Worm (Caenorhabditis elegans) whole organism, L4 larva: Measurements from ENCODE around the gene C18H2.5.
A peak's percentile ranks its signal among the peaks of the same experiment; 100 is the strongest.

Source experiments
- F49E8.2 ChIP-seq: sonication (generic microtip); optimal IDR thresholded peaks from 2 replicates; lab custom pipeline; 2016; ENCODE audit warnings: missing compliant biosample characterization, mild to moderate bottlenecking, missing genetic modification characterization, borderline replicate concordance
- Y5F2A.4 ChIP-seq: fragments of 200-800 bp; sonication (Bioruptor generic); optimal IDR thresholded peaks from 2 replicates; lab custom pipeline; 2018; ENCODE audit warnings: mild to moderate bottlenecking, missing genetic modification characterization, missing compliant biosample characterization
- ZK337.2 ChIP-seq: fragments of 200-800 bp; sonication (Bioruptor generic); IDR thresholded peaks from 2 replicates; pipeline ENCODE4 v1.3.6; 2022; ENCODE audit warnings: missing genetic modification reagents, missing genetic modification characterization, missing compliant biosample characterization
- ZK546.5 ChIP-seq, 2 experiments: sonication (generic microtip); optimal IDR thresholded peaks; 2 replicates each; lab custom pipeline; 2017; ENCODE audit warnings: missing biosample characterization in 2 of 2, missing genetic modification characterization in 2 of 2
- ama-1 ChIP-seq: fragments of 150-350 bp; optimal IDR thresholded peaks from 2 replicates; lab custom pipeline; 2014; ENCODE audit warnings: inconsistent platforms, mixed read lengths
- ceh-32 ChIP-seq: sonication (generic microtip); optimal IDR thresholded peaks from 2 replicates; lab custom pipeline; 2016; ENCODE audit warnings: mild to moderate bottlenecking, missing genetic modification characterization, missing compliant biosample characterization; ENCODE audit not compliant: poor library complexity
- ceh-44 ChIP-seq: fragments of 200-800 bp; sonication (Bioruptor generic); IDR thresholded peaks from 2 replicates; pipeline ENCODE4 v1.3.6; 2022; ENCODE audit warnings: missing genetic modification reagents, missing genetic modification characterization, missing compliant biosample characterization
- ces-1 ChIP-seq: fragments of 150-350 bp; sonication (generic microtip); optimal IDR thresholded peaks from 4 replicates; lab custom pipeline; 2014; ENCODE audit warnings: missing biosample characterization, missing genetic modification reagents, missing genetic modification characterization
- daf-19 ChIP-seq: fragments of 200-800 bp; sonication (Bioruptor generic); conservative IDR thresholded peaks from 2 replicates; pipeline ENCODE4 v1.3.6; 2022; ENCODE audit warnings: missing genetic modification characterization, missing compliant biosample characterization
- daf-8 ChIP-seq: fragments of 200-800 bp; sonication (Bioruptor generic); IDR thresholded peaks from 2 replicates; pipeline ENCODE4 v1.3.6; 2022; ENCODE audit warnings: missing genetic modification characterization, missing compliant biosample characterization
- dpl-1 ChIP-seq: fragments of 150-350 bp; optimal IDR thresholded peaks from 2 replicates; lab custom pipeline; 2014; ENCODE audit warnings: missing biosample characterization, missing genetic modification reagents, missing genetic modification characterization
- gei-8 ChIP-seq: fragments of 200-800 bp; sonication (Bioruptor generic); optimal IDR thresholded peaks from 2 replicates; lab custom pipeline; 2018; ENCODE audit warnings: mild to moderate bottlenecking, missing genetic modification characterization, missing compliant biosample characterization
- hif-1 ChIP-seq, 2 experiments: sonication (generic microtip); optimal IDR thresholded peaks; 2 replicates each; lab custom pipeline; 2016 to 2017; ENCODE audit warnings: missing compliant biosample characterization in 2 of 2, missing genetic modification characterization in 2 of 2, missing genetic modification reagents in 2 of 2, missing genotype in 2 of 2, mild to moderate bottlenecking in 1 of 2
- hlh-11 ChIP-seq: fragments of 200-800 bp; sonication (Bioruptor generic); optimal IDR thresholded peaks from 2 replicates; lab custom pipeline; 2018; ENCODE audit warnings: mild to moderate bottlenecking, missing genetic modification characterization, missing compliant biosample characterization
- lin-1 ChIP-seq: fragments of 200-800 bp; sonication (Bioruptor generic); IDR thresholded peaks from 2 replicates; pipeline ENCODE4 v1.3.6; 2022; ENCODE audit warnings: missing genetic modification reagents, missing genetic modification characterization, missing compliant biosample characterization
- lin-13 ChIP-seq: fragments of 150-350 bp; optimal IDR thresholded peaks from 2 replicates; lab custom pipeline; 2014; ENCODE audit warnings: missing biosample characterization, missing genetic modification reagents, missing genetic modification characterization
- lin-15B ChIP-seq: fragments of 150-350 bp; sonication (generic microtip); optimal IDR thresholded peaks from 3 replicates; lab custom pipeline; 2014; ENCODE audit warnings: missing biosample characterization, missing genetic modification characterization
- lin-38 ChIP-seq: fragments of 200-800 bp; sonication (Bioruptor generic); IDR thresholded peaks from 2 replicates; pipeline ENCODE4 v1.3.6; 2022; ENCODE audit warnings: missing genetic modification reagents, missing genetic modification characterization, missing compliant biosample characterization
- lin-39 ChIP-seq: fragments of 150-350 bp; optimal IDR thresholded peaks from 2 replicates; lab custom pipeline; 2014; ENCODE audit warnings: missing biosample characterization, missing genetic modification reagents, missing genetic modification characterization
- mdl-1 ChIP-seq, 2 experiments: fragments of 150-350 bp in 1 of 2; sonication (generic microtip) in 1 of 2; optimal IDR thresholded peaks; 2 replicates each; lab custom pipeline; 2014 to 2017; ENCODE audit warnings: missing biosample characterization in 2 of 2, missing genetic modification characterization in 2 of 2
- mdt-29 ChIP-seq: fragments of 200-800 bp; sonication (Bioruptor generic); IDR thresholded peaks from 2 replicates; pipeline ENCODE4 v1.3.6; 2022; ENCODE audit warnings: missing genetic modification reagents, missing genetic modification characterization, missing compliant biosample characterization
- mep-1 ChIP-seq: fragments of 150-350 bp; sonication (generic microtip); optimal IDR thresholded peaks from 3 replicates; lab custom pipeline; 2014; ENCODE audit warnings: missing biosample characterization, missing genetic modification characterization
- mxl-2 ChIP-seq: fragments of 200-800 bp; sonication (Bioruptor generic); conservative IDR thresholded peaks from 2 replicates; pipeline ENCODE4 v1.3.6; 2022; ENCODE audit warnings: missing genetic modification reagents, missing genetic modification characterization, missing compliant biosample characterization
- mxl-3 ChIP-seq: fragments of 200-800 bp; sonication (Bioruptor generic); optimal IDR thresholded peaks from 2 replicates; lab custom pipeline; 2018; ENCODE audit warnings: mild to moderate bottlenecking, missing genetic modification characterization, missing compliant biosample characterization
- nhr-102 ChIP-seq: sonication (generic microtip); optimal IDR thresholded peaks from 2 replicates; lab custom pipeline; 2016; ENCODE audit warnings: mild to moderate bottlenecking, missing genetic modification characterization, moderate library complexity, missing compliant biosample characterization
- nhr-237 ChIP-seq: sonication (generic microtip); optimal IDR thresholded peaks from 2 replicates; lab custom pipeline; 2017; ENCODE audit warnings: missing biosample characterization, missing genetic modification characterization
- nhr-28 ChIP-seq: fragments of 150-350 bp; optimal IDR thresholded peaks from 2 replicates; lab custom pipeline; 2014; ENCODE audit warnings: missing biosample characterization, missing genetic modification characterization
- nhr-41 ChIP-seq: fragments of 200-800 bp; sonication (Bioruptor generic); IDR thresholded peaks from 2 replicates; pipeline ENCODE4 v1.3.6; 2022; ENCODE audit warnings: missing genetic modification reagents, missing genetic modification characterization, missing compliant biosample characterization
- nhr-42 ChIP-seq: fragments of 200-800 bp; sonication (Bioruptor generic); IDR thresholded peaks from 2 replicates; pipeline ENCODE4 v1.3.6; 2022; ENCODE audit warnings: missing genetic modification characterization, missing compliant biosample characterization
- php-3 ChIP-seq: fragments of 200-800 bp; sonication (Bioruptor generic); IDR thresholded peaks from 2 replicates; pipeline ENCODE4 v1.3.6; 2022; ENCODE audit warnings: missing genetic modification reagents, missing genetic modification characterization, missing compliant biosample characterization
- saeg-2 ChIP-seq: fragments of 200-800 bp; sonication (Bioruptor generic); IDR thresholded peaks from 2 replicates; pipeline ENCODE4 v1.3.6; 2022; ENCODE audit warnings: missing genetic modification reagents, missing genetic modification characterization, missing compliant biosample characterization
- unc-62 ChIP-seq, 3 experiments: fragments of 150-350 bp in 1 of 3; sonication (generic microtip); optimal IDR thresholded peaks in 2 of 3; peaks in 1 of 3; 1 replicate in 1 of 3; 2 replicates in 2 of 3; lab custom pipeline; 2014 to 2017; ENCODE audit warnings: missing biosample characterization in 3 of 3, missing genetic modification characterization in 3 of 3, missing genetic modification reagents in 3 of 3, missing genotype in 1 of 3
- zfp-3 ChIP-seq: fragments of 200-800 bp; sonication (Bioruptor generic); conservative IDR thresholded peaks from 2 replicates; pipeline ENCODE4 v1.3.6; 2022; ENCODE audit warnings: missing genetic modification reagents, missing genetic modification characterization, missing compliant biosample characterization
- ztf-7 ChIP-seq: fragments of 150-350 bp; optimal IDR thresholded peaks from 2 replicates; lab custom pipeline; 2014; ENCODE audit warnings: missing biosample characterization, missing genetic modification characterization

The C18H2.5 gene

DNA sequence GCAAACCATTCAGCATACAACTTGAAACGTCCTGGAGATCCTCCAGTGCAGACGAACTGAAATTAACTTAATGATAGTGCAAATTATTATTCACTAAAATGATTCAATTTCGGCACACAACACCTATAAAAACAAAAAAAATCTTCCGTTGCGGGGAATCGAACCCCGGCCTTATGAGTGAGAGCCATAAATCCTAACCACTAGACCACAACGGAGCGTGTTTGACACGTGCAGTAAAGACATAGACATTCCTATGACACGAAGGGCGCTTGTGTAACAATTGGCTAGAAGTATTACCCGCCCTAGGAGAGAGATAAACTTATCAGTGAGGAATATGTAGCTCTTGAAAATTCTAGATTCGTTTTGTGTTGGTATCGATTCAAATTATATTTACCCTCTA, 52.2 kb downstream of the C18H2.5 start (continued):
- TF ChIP-seq nhr-42 (GFP tag; lab: Robert Waterston, UW) (0 out of 2 replicates have a peak, but pooled peaks have one; percentile 61), ZK546.5 (tag; optimal IDR thresholded peaks at IDR 0.05; lab: Kevin White, UChicago) (no peak), hlh-11 (tag; lab: Kevin White, UChicago) (peak; percentile 13), zfp-3 (GFP tag; lab: Robert Waterston, UW) (0 out of 2 replicates have a peak, but pooled peaks have one; percentile 41), ces-1 (no peak), daf-19 (GFP tag; lab: Robert Waterston, UW) (peak; percentile 79; the same call in 1 of the 2 replicates), hif-1 (tag; optimal IDR thresholded peaks at IDR 0.05; lab: Kevin White, UChicago) (peak in 1 of 2 experiments; percentile 39), lin-15B (tag; lab: Kevin White, UChicago) (no peak), saeg-2 (GFP tag; lab: Robert Waterston, UW) (no peak), nhr-237 (tag; lab: Kevin White, UChicago) (no peak), ztf-7 (tag; lab: Kevin White, UChicago) (no peak), ZK337.2 (no peak), nhr-41 (GFP tag; lab: Robert Waterston, UW) (0 out of 2 replicates have a peak, but pooled peaks have one; percentile 60), gei-8 (GFP tag; lab: Kevin White, UChicago) (peak; percentile 46), nhr-102 (tag; lab: Kevin White, UChicago) (peak; percentile 30), Y5F2A.4 (GFP tag; lab: Kevin White, UChicago) (no peak), dpl-1 (GFP tag; lab: Kevin White, UChicago) (peak; percentile 3), nhr-28 (tag; lab: Kevin White, UChicago) (peak; percentile 13), daf-8 (no peak), ceh-32 (tag; lab: Kevin White, UChicago) (no peak), lin-39 (tag; lab: Kevin White, UChicago) (no peak), lin-13 (GFP tag; lab: Kevin White, UChicago) (no peak), mep-1 (peak; percentile 45), mdt-29 (GFP tag; lab: Robert Waterston, UW) (0 out of 2 replicates have a peak, but pooled peaks have one; percentile 6), lin-38 (GFP tag; lab: Robert Waterston, UW) (no peak), F49E8.2 (peak; percentile 37), php-3 (GFP tag; lab: Robert Waterston, UW) (peak; percentile 77), mxl-3 (GFP tag; lab: Kevin White, UChicago) (peak; percentile 74), ama-1 (no peak), mxl-2 (GFP tag; lab: Robert Waterston, UW) (no peak), ceh-44 (0 out of 2 replicates have a peak, but pooled peaks have one; percentile 55), mdl-1 (tag; optimal IDR thresholded peaks at IDR 0.05; lab: Kevin White, UChicago) (peak in 1 of 2 experiments; percentile 92)

- TF ChIP-seq lin-1, result no peak
- TF ChIP-seq unc-62 (GFP tag; optimal IDR thresholded peaks at IDR 0.05 in 1 of 2; lab: Kevin White, UChicago), result peak in 1 of 2 experiments; percentile 91
- no peak for TF ChIP-seq unc-62 (tag; optimal IDR thresholded peaks at IDR 0.05; lab: Kevin White, UChicago)
Observed at ce11 chrIII:7641337-7641736, 52.8 kb downstream of the C18H2.5 start.
